Fruit fly (Drosophila melanogaster): ENCODE measurements around the gene CG14655.

DNA sequence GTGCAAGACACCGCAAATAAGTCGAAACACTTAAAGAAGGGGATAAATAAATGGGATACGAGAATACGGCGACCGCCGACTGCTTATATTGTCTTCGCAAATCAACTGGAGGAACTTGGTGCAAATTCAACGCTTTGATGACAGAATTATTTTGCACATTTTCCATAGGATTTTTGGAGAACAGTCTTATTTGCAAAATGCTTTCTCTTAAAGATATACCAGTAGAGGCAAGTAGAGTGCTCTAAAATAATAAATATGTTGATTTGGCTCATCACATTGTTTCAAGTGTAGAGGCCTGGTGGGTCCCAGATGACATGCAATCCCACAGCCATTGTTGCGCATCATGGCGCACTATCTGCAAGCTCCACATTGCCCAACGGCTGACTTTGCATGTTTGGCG, 32.8 kb downstream of the CG14655 start:
- no peak for TF ChIP-seq cnc (optimal IDR thresholded peaks at IDR 0.05)
- no peak for TF ChIP-seq toe (GFP tag; optimal IDR thresholded peaks at IDR 0.05)
- TF ChIP-seq cic (GFP tag; optimal IDR thresholded peaks at IDR 0.05) = no peak
- no peak for TF ChIP-seq pad (GFP tag; optimal IDR thresholded peaks at IDR 0.05)
- peak; percentile 89 for TF ChIP-seq tj (GFP tag; optimal IDR thresholded peaks at IDR 0.05)
- no peak for TF ChIP-seq CG14711 (tag; optimal IDR thresholded peaks at IDR 0.05)
- TF ChIP-seq CG5204 (GFP tag; optimal IDR thresholded peaks at IDR 0.05) = no peak
- TF ChIP-seq kay (GFP tag; ENCODE audit: borderline replicate concordance) = no peak
- TF ChIP-seq CG11617 (GFP tag; optimal IDR thresholded peaks at IDR 0.05) = no peak
- TF ChIP-seq ovo (GFP tag; optimal IDR thresholded peaks at IDR 0.05) = no peak
